Worm (Caenorhabditis elegans): Measurements from ENCODE around the gene sec-15.

The sec-15 gene

DNA sequence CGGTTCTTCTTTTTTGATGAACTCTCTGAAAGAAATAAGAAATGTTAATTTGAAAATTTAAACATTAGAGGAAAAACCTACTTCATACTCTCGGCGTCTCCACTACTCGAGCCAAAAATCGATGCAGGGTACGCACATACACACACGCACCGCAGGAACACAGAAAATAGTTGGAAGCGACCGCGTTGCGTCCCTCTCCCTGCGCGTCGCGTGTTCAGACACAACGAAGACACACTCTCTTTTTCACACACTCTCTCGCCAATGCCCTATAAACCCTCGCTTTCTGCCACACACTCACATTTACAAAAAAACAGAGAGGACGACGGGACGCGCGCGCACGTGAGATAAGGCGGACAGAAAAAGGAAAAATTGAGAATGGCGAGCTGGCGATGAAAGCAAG is 24.6 kb downstream of the sec-15 start, which contains the start of gene R04E5.9 (continued):
- peak; percentile 99 for TF ChIP-seq lin-14 (GFP tag; optimal IDR thresholded peaks at IDR 0.05)
- peak; percentile 64 for TF ChIP-seq nhr-90 (tag; optimal IDR thresholded peaks at IDR 0.05; ENCODE audit: poor library complexity)
- no peak for TF ChIP-seq nhr-12 (tag; optimal IDR thresholded peaks at IDR 0.05)
- TF ChIP-seq fkh-4 (tag; optimal IDR thresholded peaks at IDR 0.05; ENCODE audit: borderline replicate concordance), result no peak
- TF ChIP-seq fos-1 (tag; optimal IDR thresholded peaks at IDR 0.05), result peak; percentile 79
- TF ChIP-seq snpc-4 (tag; optimal IDR thresholded peaks at IDR 0.05), result peak; percentile 62
- TF ChIP-seq alr-1 (tag; optimal IDR thresholded peaks at IDR 0.05; ENCODE audit: borderline replicate concordance), result no peak
- TF ChIP-seq ceh-63 (GFP tag; optimal IDR thresholded peaks at IDR 0.05), result no peak
- TF ChIP-seq lin-35 (GFP tag; optimal IDR thresholded peaks at IDR 0.05), result peak; percentile 63 to 81
- TF ChIP-seq vab-15 (tag; optimal IDR thresholded peaks at IDR 0.05), result no peak
- no peak for TF ChIP-seq lin-15B (tag; optimal IDR thresholded peaks at IDR 0.05)

DNA sequence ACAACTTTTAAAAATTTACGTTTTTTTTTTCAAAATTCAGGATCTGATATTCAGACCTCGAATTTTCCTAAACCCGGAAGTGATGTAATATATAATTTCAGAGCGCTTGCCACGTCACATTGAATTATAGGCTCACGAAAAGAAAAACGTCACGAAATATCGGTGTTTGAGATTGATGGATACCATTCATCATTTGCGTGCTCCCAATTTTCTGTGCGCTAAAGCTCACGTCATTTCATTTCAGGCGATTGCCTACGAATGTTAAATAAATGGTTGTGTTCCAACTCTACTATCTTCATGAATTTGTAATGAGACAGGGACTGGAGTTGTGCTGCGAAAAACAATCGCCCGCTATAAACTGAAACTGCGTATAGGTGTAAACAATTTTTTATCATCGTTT is 26.8 kb downstream of the sec-15 start:
- TF ChIP-seq efl-1 (optimal IDR thresholded peaks at IDR 0.05) (no peak), efl-1 (GFP tag; optimal IDR thresholded peaks at IDR 0.05 in 1 of 2) (no peak), sox-4 (tag; optimal IDR thresholded peaks at IDR 0.05) (no peak), sup-37 (GFP tag; optimal IDR thresholded peaks at IDR 0.05) (no peak), ztf-4 (tag; optimal IDR thresholded peaks at IDR 0.05) (no peak), hlh-4 (tag; optimal IDR thresholded peaks at IDR 0.05) (no peak), pax-3 (tag; optimal IDR thresholded peaks at IDR 0.05) (no peak), fos-1 (tag; optimal IDR thresholded peaks at IDR 0.05) (no peak)

DNA sequence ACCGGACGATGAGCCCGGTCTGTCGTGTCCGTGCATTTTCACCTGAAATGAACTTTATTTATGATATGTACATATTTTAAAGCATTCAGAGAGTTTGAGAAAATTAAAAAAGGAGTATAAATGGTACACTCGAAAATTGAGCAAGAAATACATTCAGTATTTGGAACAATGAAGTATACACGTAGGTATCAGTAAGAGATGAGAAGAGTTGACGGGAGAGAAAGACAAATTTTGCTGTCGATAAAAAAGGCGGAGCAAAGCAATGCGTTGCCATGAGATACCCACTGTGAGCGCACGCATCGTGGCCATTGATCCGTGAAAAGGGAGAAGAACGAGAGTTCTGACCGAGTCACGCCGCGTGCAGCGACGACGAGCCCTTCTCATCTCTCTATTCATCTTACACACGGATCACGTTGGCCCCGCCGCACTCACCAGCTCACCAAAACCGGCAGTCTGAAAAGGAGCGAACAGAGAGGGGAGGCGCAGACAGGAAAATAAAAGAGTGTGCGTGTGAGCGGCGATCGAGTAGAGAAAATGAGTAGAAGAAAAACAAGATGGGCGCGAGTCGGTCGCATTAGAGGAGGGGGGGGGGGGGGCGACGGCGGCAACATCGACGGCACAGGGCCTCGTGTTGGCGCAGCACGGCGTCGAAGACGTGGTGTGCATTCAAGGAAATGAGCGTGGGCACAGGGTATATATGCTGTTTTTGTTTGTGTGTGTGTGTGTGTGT is 29.3 kb downstream of the sec-15 start, which contains the start of gene R04E5.8:
Gene R04E5.8 (minus strand): TSS at position 51 of the 730 bp plus-strand sequence.
- no peak for TF ChIP-seq nhr-76 (tag; optimal IDR thresholded peaks at IDR 0.05)
- no peak for TF ChIP-seq pqm-1 (tag; optimal IDR thresholded peaks at IDR 0.05)
- TF ChIP-seq ceh-88 (GFP tag; IDR thresholded peaks at IDR 0.05), result no peak
- TF ChIP-seq egl-13 (tag; optimal IDR thresholded peaks at IDR 0.05), result peak; percentile 57
- TF ChIP-seq ceh-90 (tag; optimal IDR thresholded peaks at IDR 0.05), result no peak
- TF ChIP-seq dsc-1 (tag; optimal IDR thresholded peaks at IDR 0.05), result peak; percentile 21
- TF ChIP-seq zip-4 (GFP tag; optimal IDR thresholded peaks at IDR 0.05), result no peak
- TF ChIP-seq nhr-77 (tag; optimal IDR thresholded peaks at IDR 0.05), result no peak
- no peak for TF ChIP-seq unc-30 (tag; optimal IDR thresholded peaks at IDR 0.05)
- peak; percentile 72 for TF ChIP-seq nhr-47 (tag; optimal IDR thresholded peaks at IDR 0.05)
- TF ChIP-seq mab-9 (GFP tag; IDR thresholded peaks at IDR 0.05), result no peak
- TF ChIP-seq ama-1 (optimal IDR thresholded peaks at IDR 0.05), result no peak
- no peak for TF ChIP-seq lin-39 (tag; optimal IDR thresholded peaks at IDR 0.05)
- TF ChIP-seq hlh-17 (GFP tag; optimal IDR thresholded peaks at IDR 0.05; ENCODE audit: borderline replicate concordance), result no peak
- TF ChIP-seq zag-1 (tag; optimal IDR thresholded peaks at IDR 0.05), result no peak
- TF ChIP-seq aha-1 (tag; optimal IDR thresholded peaks at IDR 0.05), result no peak
- TF ChIP-seq mef-2 (tag; optimal IDR thresholded peaks at IDR 0.05), result no peak
- TF ChIP-seq nhr-90 (tag; optimal IDR thresholded peaks at IDR 0.05; ENCODE audit: poor library complexity), result no peak
- TF ChIP-seq ets-5 (GFP tag; IDR thresholded peaks at IDR 0.05), result no peak
- TF ChIP-seq efl-3 (GFP tag; optimal IDR thresholded peaks at IDR 0.05), result no peak
- 0 out of 2 replicates have a peak, but pooled peaks have one; percentile 4 for TF ChIP-seq isw-1 (GFP tag; IDR thresholded peaks at IDR 0.05)
- no peak for TF ChIP-seq hpl-2 (GFP tag; optimal IDR thresholded peaks at IDR 0.05)
- TF ChIP-seq dpl-1 (GFP tag; optimal IDR thresholded peaks at IDR 0.05), result no peak
- no peak for TF ChIP-seq sptf-1 (tag; optimal IDR thresholded peaks at IDR 0.05)
- TF ChIP-seq nhr-237 (tag; optimal IDR thresholded peaks at IDR 0.05), result no peak
- no peak for TF ChIP-seq nhr-85 (tag)
- peak; percentile 21 for TF ChIP-seq nhr-20 (tag; optimal IDR thresholded peaks at IDR 0.05)
- no peak for TF ChIP-seq rnt-1 (tag; optimal IDR thresholded peaks at IDR 0.05)
- TF ChIP-seq C04F5.9 (tag; optimal IDR thresholded peaks at IDR 0.05), result no peak
- no peak for TF ChIP-seq C16A3.4 (tag; optimal IDR thresholded peaks at IDR 0.05)
- peak in 1 of 2 experiments; percentile 30 for TF ChIP-seq efl-1 (optimal IDR thresholded peaks at IDR 0.05)
- TF ChIP-seq efl-1 (GFP tag; optimal IDR thresholded peaks at IDR 0.05 in 1 of 2), result no peak
- TF ChIP-seq skn-1 (tag; optimal IDR thresholded peaks at IDR 0.05), result no peak
- no peak for TF ChIP-seq unc-130 (tag; optimal IDR thresholded peaks at IDR 0.05)
- TF ChIP-seq tlp-1 (tag; optimal IDR thresholded peaks at IDR 0.05), result no peak

Data from whole organism, L1 larva.